Worm (Caenorhabditis elegans): ENCODE measurements around the gene col-39.

Gene col-39

ce11 chrII:10658576-10659256 lies 46.0 kb upstream of the col-39 start, which contains the start of the genes snu-13 and rsp-7 (continued):
- no peak for TF ChIP-seq ccch-3 (GFP tag; optimal IDR thresholded peaks at IDR 0.05)
- no peak for TF ChIP-seq unc-62 (GFP tag; optimal IDR thresholded peaks at IDR 0.05)
- peak; percentile 33 for TF ChIP-seq xnd-1 (tag; optimal IDR thresholded peaks at IDR 0.05)
- peak; percentile 22; the same call in 1 of the 2 replicates for TF ChIP-seq D2030.7 (GFP tag; IDR thresholded peaks at IDR 0.05)
- TF ChIP-seq bed-1 (GFP tag; IDR thresholded peaks at IDR 0.05): no peak
- TF ChIP-seq nhr-90 (tag; optimal IDR thresholded peaks at IDR 0.05): no peak
- TF ChIP-seq athp-1 (tag; optimal IDR thresholded peaks at IDR 0.05): no peak
- peak; percentile 42; the same call in 1 of the 2 replicates for TF ChIP-seq hmg-1.2 (GFP tag; IDR thresholded peaks at IDR 0.05)
- TF ChIP-seq hmg-20 (GFP tag; IDR thresholded peaks at IDR 0.05): no peak
- 0 out of 2 replicates have a peak, but pooled peaks have one; percentile 6 for TF ChIP-seq rcor-1 (GFP tag; IDR thresholded peaks at IDR 0.05)
- no peak for TF ChIP-seq dpff-1 (tag; optimal IDR thresholded peaks at IDR 0.05)
- no peak for TF ChIP-seq nfya-2 (GFP tag; IDR thresholded peaks at IDR 0.05)
- no peak for TF ChIP-seq him-1 (tag; optimal IDR thresholded peaks at IDR 0.05)
- peak; percentile 22 for TF ChIP-seq nhr-80 (tag; optimal IDR thresholded peaks at IDR 0.05)
- no peak for TF ChIP-seq pha-4 (tag; optimal IDR thresholded peaks at IDR 0.05)
- no peak for TF ChIP-seq hrde-1 (tag; optimal IDR thresholded peaks at IDR 0.05; ENCODE audit: borderline replicate concordance)
- no peak for TF ChIP-seq die-1 (tag; optimal IDR thresholded peaks at IDR 0.05)
- TF ChIP-seq ets-4 (GFP tag; optimal IDR thresholded peaks at IDR 0.05): no peak
- no peak for TF ChIP-seq cebp-1 (GFP tag; IDR thresholded peaks at IDR 0.05)
- peak; percentile 36 for TF ChIP-seq cebp-1 (tag; optimal IDR thresholded peaks at IDR 0.05)
- no peak for TF ChIP-seq tbx-9 (tag; optimal IDR thresholded peaks at IDR 0.05; ENCODE audit: borderline replicate concordance)
- TF ChIP-seq attf-3 (GFP tag; conservative IDR thresholded peaks at IDR 0.05): no peak
- TF ChIP-seq pbrm-1 (GFP tag; IDR thresholded peaks at IDR 0.05): no peak
- no peak for TF ChIP-seq F22D6.2 (tag; optimal IDR thresholded peaks at IDR 0.05)
- peak; percentile 54 for TF ChIP-seq tlf-1 (GFP tag; optimal IDR thresholded peaks at IDR 0.05)
- TF ChIP-seq bed-2 (GFP tag; IDR thresholded peaks at IDR 0.05): no peak
- no peak for TF ChIP-seq mel-28 (tag; optimal IDR thresholded peaks at IDR 0.05; ENCODE audit: borderline replicate concordance)
- no peak for TF ChIP-seq Y95B8A.8 (GFP tag; IDR thresholded peaks at IDR 0.05)
- no peak for TF ChIP-seq rec-8 (tag; optimal IDR thresholded peaks at IDR 0.05)
- TF ChIP-seq dox-1 (GFP tag; IDR thresholded peaks at IDR 0.05): peak; percentile 64; the same call in 1 of the 2 replicates
- TF ChIP-seq snpc-1.3 (tag; optimal IDR thresholded peaks at IDR 0.05; ENCODE audit: insufficient read depth): no peak
- no peak for TF ChIP-seq akir-1 (GFP tag; optimal IDR thresholded peaks at IDR 0.05)
- no peak for TF ChIP-seq ztf-22 (GFP tag; optimal IDR thresholded peaks at IDR 0.05)
- no peak for TF ChIP-seq egrh-3 (GFP tag; IDR thresholded peaks at IDR 0.05)
- no peak for TF ChIP-seq Y79H2A.3 (GFP tag; conservative IDR thresholded peaks at IDR 0.05)
- no peak for TF ChIP-seq T26A5.8 (tag; optimal IDR thresholded peaks at IDR 0.05)
- no peak for TF ChIP-seq madf-3 (GFP tag; IDR thresholded peaks at IDR 0.05)
- no peak for TF ChIP-seq K11D2.4 (GFP tag; IDR thresholded peaks at IDR 0.05)
- peak; percentile 68 for TF ChIP-seq ceh-91 (GFP tag; IDR thresholded peaks at IDR 0.05)
- TF ChIP-seq hsf-1 (GFP tag; IDR thresholded peaks at IDR 0.05): no peak
- TF ChIP-seq lag-1 (GFP tag; IDR thresholded peaks at IDR 0.05): no peak
- peak; percentile 37 for TF ChIP-seq lin-40 (tag; optimal IDR thresholded peaks at IDR 0.05)
- TF ChIP-seq efl-1 (GFP tag; optimal IDR thresholded peaks at IDR 0.05): peak; percentile 34
- TF ChIP-seq snpc-1.1 (tag; optimal IDR thresholded peaks at IDR 0.05; ENCODE audit: insufficient read depth): no peak
- no peak for TF ChIP-seq egl-18 (GFP tag; IDR thresholded peaks at IDR 0.05)
- no peak for TF ChIP-seq Y67H2A.10 (GFP tag; conservative IDR thresholded peaks at IDR 0.05)
- TF ChIP-seq F23B12.7 (tag; optimal IDR thresholded peaks at IDR 0.05; ENCODE audit: insufficient read depth): peak; percentile 78
